Worm (Caenorhabditis elegans) whole organism, late embryonic: ENCODE measurements around the gene old-2.

Experiments
- C38D4.7 ChIP-seq: fragments of 200-800 bp; sonication (Bioruptor generic); optimal IDR thresholded peaks from 2 replicates; lab custom pipeline; 2018; ENCODE audit warnings: mild to moderate bottlenecking, missing genetic modification characterization, moderate library complexity, missing compliant biosample characterization
- F13H6.1 ChIP-seq: sonication (generic microtip); optimal IDR thresholded peaks from 2 replicates; lab custom pipeline; 2016; ENCODE audit warnings: missing genetic modification characterization, missing compliant biosample characterization
- Y22D7AL.16 ChIP-seq: sonication (generic microtip); optimal IDR thresholded peaks from 2 replicates; lab custom pipeline; 2016; ENCODE audit warnings: missing genetic modification characterization, missing compliant biosample characterization
- ahr-1 ChIP-seq: sonication (generic microtip); optimal IDR thresholded peaks from 2 replicates; lab custom pipeline; 2016; ENCODE audit warnings: missing genetic modification characterization, missing compliant biosample characterization
- ama-1 ChIP-seq: fragments of 150-350 bp; optimal IDR thresholded peaks from 2 replicates; lab custom pipeline; 2014
- ceh-18 ChIP-seq: sonication (generic microtip); optimal IDR thresholded peaks from 2 replicates; lab custom pipeline; 2016; ENCODE audit warnings: missing genetic modification characterization, missing compliant biosample characterization
- ceh-19 ChIP-seq: fragments of 200-800 bp; sonication (Bioruptor generic); optimal IDR thresholded peaks from 2 replicates; lab custom pipeline; 2018; ENCODE audit warnings: mild to moderate bottlenecking, missing genetic modification characterization, missing compliant biosample characterization
- ceh-2 ChIP-seq: sonication (generic microtip); optimal IDR thresholded peaks from 2 replicates; lab custom pipeline; 2016; ENCODE audit warnings: missing genotype, missing genetic modification characterization, missing compliant biosample characterization
- ceh-30 ChIP-seq: fragments of 150-350 bp; optimal IDR thresholded peaks from 2 replicates; lab custom pipeline; 2014; ENCODE audit warnings: missing biosample characterization, missing genetic modification characterization
- ceh-31 ChIP-seq: sonication (generic microtip); optimal IDR thresholded peaks from 2 replicates; lab custom pipeline; 2016; ENCODE audit warnings: missing genetic modification characterization, missing compliant biosample characterization
- ceh-48 ChIP-seq: sonication (generic microtip); optimal IDR thresholded peaks from 2 replicates; lab custom pipeline; 2016; ENCODE audit warnings: missing genetic modification characterization, inconsistent platforms, missing compliant biosample characterization
- che-1 ChIP-seq: sonication (generic microtip); optimal IDR thresholded peaks from 2 replicates; lab custom pipeline; 2016; ENCODE audit warnings: mild to moderate bottlenecking, missing genetic modification characterization, missing compliant biosample characterization
- dve-1 ChIP-seq: sonication (generic microtip); optimal IDR thresholded peaks from 2 replicates; lab custom pipeline; 2017; ENCODE audit warnings: antibody characterized with exemption, mild to moderate bottlenecking, missing genetic modification characterization, missing compliant biosample characterization
- elt-2 ChIP-seq: sonication (generic microtip); optimal IDR thresholded peaks from 2 replicates; lab custom pipeline; 2016; ENCODE audit warnings: missing genetic modification reagents, missing genetic modification characterization, missing compliant biosample characterization
- eyg-1 ChIP-seq: sonication (generic microtip); optimal IDR thresholded peaks from 2 replicates; lab custom pipeline; 2016; ENCODE audit warnings: missing genotype, missing genetic modification characterization, missing compliant biosample characterization
- fax-1 ChIP-seq: sonication (generic microtip); optimal IDR thresholded peaks from 2 replicates; lab custom pipeline; 2016; ENCODE audit warnings: missing genotype, missing genetic modification characterization, missing compliant biosample characterization
- fkh-10 ChIP-seq: fragments of 150-350 bp; optimal IDR thresholded peaks from 2 replicates; lab custom pipeline; 2014; ENCODE audit warnings: missing biosample characterization, missing genetic modification reagents, missing genetic modification characterization
- fkh-6 ChIP-seq: sonication (generic microtip); optimal IDR thresholded peaks from 2 replicates; lab custom pipeline; 2016; ENCODE audit warnings: missing genetic modification characterization, missing compliant biosample characterization
- gmeb-2 ChIP-seq: sonication (generic microtip); optimal IDR thresholded peaks from 2 replicates; lab custom pipeline; 2016; ENCODE audit warnings: missing genetic modification characterization, inconsistent platforms, missing compliant biosample characterization
- hlh-15 ChIP-seq: sonication (generic microtip); optimal IDR thresholded peaks from 2 replicates; lab custom pipeline; 2016; ENCODE audit warnings: missing genetic modification characterization, missing compliant biosample characterization
- hlh-6 ChIP-seq: sonication (generic microtip); optimal IDR thresholded peaks from 2 replicates; lab custom pipeline; 2016; ENCODE audit warnings: missing genotype, missing genetic modification characterization, missing compliant biosample characterization
- lim-6 ChIP-seq: sonication (generic microtip); optimal IDR thresholded peaks from 2 replicates; lab custom pipeline; 2016; ENCODE audit warnings: missing genetic modification characterization, missing compliant biosample characterization
- nfya-1 ChIP-seq: sonication (generic microtip); optimal IDR thresholded peaks from 2 replicates; lab custom pipeline; 2017; ENCODE audit warnings: missing genetic modification characterization, mild to moderate bottlenecking, missing compliant biosample characterization, antibody characterized with exemption, moderate library complexity
- odd-2 ChIP-seq: sonication (generic microtip); optimal IDR thresholded peaks from 2 replicates; lab custom pipeline; 2017; ENCODE audit warnings: antibody characterized with exemption, mild to moderate bottlenecking, missing genetic modification characterization, missing compliant biosample characterization
- pag-3 ChIP-seq: sonication (generic microtip); optimal IDR thresholded peaks from 2 replicates; lab custom pipeline; 2016; ENCODE audit warnings: missing compliant biosample characterization, missing genetic modification characterization, borderline replicate concordance
- pat-9 ChIP-seq: fragments of 200-800 bp; sonication (Bioruptor generic); optimal IDR thresholded peaks from 2 replicates; lab custom pipeline; 2018; ENCODE audit warnings: mild to moderate bottlenecking, missing genetic modification characterization, moderate library complexity, missing compliant biosample characterization
- pax-1 ChIP-seq: fragments of 150-350 bp; optimal IDR thresholded peaks from 2 replicates; lab custom pipeline; 2014; ENCODE audit warnings: missing biosample characterization, missing genetic modification characterization
- pha-2 ChIP-seq: sonication (generic microtip); optimal IDR thresholded peaks from 2 replicates; lab custom pipeline; 2017; ENCODE audit warnings: mild to moderate bottlenecking, missing genetic modification characterization, missing compliant biosample characterization
- pha-4 ChIP-seq: fragments of 150-350 bp; optimal IDR thresholded peaks from 2 replicates; lab custom pipeline; 2018; ENCODE audit warnings: missing biosample characterization, missing genetic modification reagents, missing genetic modification characterization
- pros-1 ChIP-seq: fragments of 150-350 bp; optimal IDR thresholded peaks from 2 replicates; lab custom pipeline; 2014; ENCODE audit warnings: missing biosample characterization, missing genetic modification reagents, missing genetic modification characterization
- ref-2 ChIP-seq: sonication (generic microtip); optimal IDR thresholded peaks from 2 replicates; lab custom pipeline; 2016; ENCODE audit warnings: missing genetic modification characterization, missing compliant biosample characterization
- rnt-1 ChIP-seq: sonication (generic microtip); optimal IDR thresholded peaks from 2 replicates; lab custom pipeline; 2016; ENCODE audit warnings: missing genetic modification characterization, missing compliant biosample characterization
- sdc-2 ChIP-seq: sonication (generic microtip); optimal IDR thresholded peaks from 2 replicates; lab custom pipeline; 2016; ENCODE audit warnings: missing genotype, missing genetic modification characterization, missing compliant biosample characterization
- sox-2 ChIP-seq: fragments of 200-800 bp; sonication (Bioruptor generic); IDR thresholded peaks from 2 replicates; pipeline ENCODE4 v1.3.6; 2022; ENCODE audit warnings: missing genetic modification reagents, missing genetic modification characterization, missing compliant biosample characterization
- sox-4 ChIP-seq: sonication (generic microtip); optimal IDR thresholded peaks from 2 replicates; lab custom pipeline; 2017; ENCODE audit warnings: mild to moderate bottlenecking, missing genetic modification characterization, inconsistent platforms, missing compliant biosample characterization
- syd-9 ChIP-seq: sonication (generic microtip); optimal IDR thresholded peaks from 2 replicates; lab custom pipeline; 2016; ENCODE audit warnings: mild to moderate bottlenecking, missing genetic modification characterization, moderate library complexity, missing compliant biosample characterization
- tbx-7 ChIP-seq: sonication (generic microtip); optimal IDR thresholded peaks from 2 replicates; lab custom pipeline; 2016; ENCODE audit warnings: missing genotype, missing genetic modification characterization, missing compliant biosample characterization
- unc-3 ChIP-seq, 2 experiments: fragments of 200-800 bp in 1 of 2; sonication (Bioruptor generic) in 1 of 2; sonication (generic microtip) in 1 of 2; conservative IDR thresholded peaks in 1 of 2; optimal IDR thresholded peaks in 1 of 2; 2 replicates each; pipeline versions ENCODE4 v1.3.6 to Lab custom; 2016 to 2022; ENCODE audit warnings: missing compliant biosample characterization in 2 of 2, missing genetic modification characterization in 2 of 2, missing genetic modification reagents in 1 of 2
- unc-42 ChIP-seq: sonication (generic microtip); optimal IDR thresholded peaks from 2 replicates; lab custom pipeline; 2016; ENCODE audit warnings: missing genotype, missing genetic modification characterization, missing compliant biosample characterization
- unc-55 ChIP-seq: sonication (generic microtip); optimal IDR thresholded peaks from 2 replicates; lab custom pipeline; 2017; ENCODE audit warnings: missing biosample characterization, missing genetic modification reagents, missing genetic modification characterization
- unc-86 ChIP-seq: sonication (generic microtip); optimal IDR thresholded peaks from 2 replicates; lab custom pipeline; 2016; ENCODE audit warnings: missing genetic modification characterization, missing compliant biosample characterization
- ztf-16 ChIP-seq: sonication (generic microtip); optimal IDR thresholded peaks from 2 replicates; lab custom pipeline; 2017; ENCODE audit warnings: missing genetic modification characterization, missing compliant biosample characterization

Gene old-2

ce11 chrII:9886216-9886615, 36.8 kb upstream of the old-2 start, which contains the start of gene algn-8:
Gene algn-8 (minus strand): TSS chrII:9886442.
- TF ChIP-seq pag-3 (tag; lab: Kevin White, UChicago) (no peak), pha-2 (no peak), F13H6.1 (tag; lab: Kevin White, UChicago) (no peak), nfya-1 (tag; lab: Kevin White, UChicago) (no peak), Y22D7AL.16 (no peak), gmeb-2 (tag; lab: Kevin White, UChicago) (no peak), ceh-18 (tag; lab: Kevin White, UChicago) (no peak), dve-1 (tag; lab: Kevin White, UChicago) (no peak), elt-2 (no peak)

ce11 chrII:9880826-9881225, 31.4 kb upstream of the old-2 start, which contains the start of gene C08H9.15:
Gene C08H9.15 (plus strand): TSS chrII:9881193.
- TF ChIP-seq ama-1 (lab: Kevin White, UChicago) (no peak), fkh-10 (GFP tag; lab: Kevin White, UChicago) (no peak), ztf-16 (tag; lab: Kevin White, UChicago) (no peak), pax-1 (tag; lab: Kevin White, UChicago) (no peak), ceh-18 (tag; lab: Kevin White, UChicago) (no peak), pat-9 (no peak), che-1 (no peak), ceh-31 (tag; lab: Kevin White, UChicago) (no peak), pros-1 (tag; lab: Kevin White, UChicago) (no peak), gmeb-2 (tag; lab: Kevin White, UChicago) (no peak), ceh-19 (GFP tag; lab: Kevin White, UChicago) (no peak), odd-2 (tag; lab: Kevin White, UChicago) (no peak), ceh-2 (tag; lab: Kevin White, UChicago) (no peak), ahr-1 (tag; lab: Kevin White, UChicago) (no peak), sdc-2 (tag; lab: Kevin White, UChicago) (no peak)

ce11 chrII:9879815-9880214, 30.4 kb upstream of the old-2 start:
- TF ChIP-seq fkh-6 (tag; lab: Kevin White, UChicago), result no peak
- no peak for TF ChIP-seq ceh-30 (tag; lab: Kevin White, UChicago)
- TF ChIP-seq unc-42 (tag; lab: Kevin White, UChicago), result no peak
- no peak for TF ChIP-seq tbx-7 (tag; lab: Kevin White, UChicago)
- no peak for TF ChIP-seq fax-1 (tag; lab: Kevin White, UChicago)
- no peak for TF ChIP-seq Y22D7AL.16
- TF ChIP-seq unc-3 (GFP tag; conservative IDR thresholded peaks at IDR 0.05; lab: Robert Waterston, UW), result no peak
- TF ChIP-seq unc-3 (tag; optimal IDR thresholded peaks at IDR 0.05; lab: Kevin White, UChicago), result no peak
- TF ChIP-seq ceh-19 (GFP tag; lab: Kevin White, UChicago), result no peak
- no peak for TF ChIP-seq ref-2 (tag; lab: Kevin White, UChicago)
- TF ChIP-seq elt-2, result no peak
- no peak for TF ChIP-seq ceh-48 (tag; lab: Kevin White, UChicago)
- no peak for TF ChIP-seq hlh-6 (tag; lab: Kevin White, UChicago)
- TF ChIP-seq sox-2 (GFP tag; lab: Robert Waterston, UW), result no peak
- TF ChIP-seq pha-4 (tag; lab: Kevin White, UChicago), result no peak
- no peak for TF ChIP-seq unc-86
- TF ChIP-seq C38D4.7 (GFP tag; lab: Kevin White, UChicago), result no peak

- TF ChIP-seq unc-55 (GFP tag; lab: Kevin White, UChicago), result no peak
- TF ChIP-seq lim-6 (tag; lab: Kevin White, UChicago), result no peak
- no peak for TF ChIP-seq ama-1 (lab: Kevin White, UChicago)
- no peak for TF ChIP-seq hlh-15 (tag; lab: Kevin White, UChicago)
- TF ChIP-seq ztf-16 (tag; lab: Kevin White, UChicago), result no peak
- TF ChIP-seq eyg-1 (tag; lab: Kevin White, UChicago), result no peak
- TF ChIP-seq fkh-6 (tag; lab: Kevin White, UChicago), result no peak
- TF ChIP-seq pat-9, result no peak
- no peak for TF ChIP-seq rnt-1 (tag; lab: Kevin White, UChicago)
- no peak for TF ChIP-seq syd-9 (tag; lab: Kevin White, UChicago)
- TF ChIP-seq sox-4 (tag; lab: Kevin White, UChicago), result no peak
- TF ChIP-seq elt-2, result no peak
- TF ChIP-seq, all 69 proteins: peak for 0
Observed at ce11 chrII:9874508-9875229, 25.3 kb upstream of the old-2 start, which contains the start of the genes chil-2 and ctsa-3.2. Gene chil-2 (minus strand): TSS chrII:9874608. Gene ctsa-3.2 (plus strand): TSS chrII:9875179.
